Worm (Caenorhabditis elegans): ENCODE measurements around the gene C26E1.1.

ce11 chrV:13313045-13313623 is 15.8 kb downstream of the C26E1.1 start, which contains the start of gene C50B6.3:
- TF ChIP-seq elt-3 (tag; optimal IDR thresholded peaks at IDR 0.05) (no peak), nhr-237 (tag; optimal IDR thresholded peaks at IDR 0.05) (no peak)

All from whole organism, mixed stage, embryonic.